Worm (Caenorhabditis elegans) whole organism, L4 larva: ENCODE results near the gene C27C12.4.

Source experiments
- ceh-82 ChIP-seq: sonication (generic microtip); optimal IDR thresholded peaks from 2 replicates; lab custom pipeline; 2017; ENCODE audit warnings: missing biosample characterization, missing genetic modification characterization
- cey-2 ChIP-seq: sonication (generic microtip); optimal IDR thresholded peaks from 3 replicates; lab custom pipeline; 2017; ENCODE audit warnings: missing genetic modification characterization, mild to moderate bottlenecking, missing compliant biosample characterization, antibody characterized with exemption, borderline replicate concordance; ENCODE audit not compliant: insufficient read depth
- duxl-1 ChIP-seq: sonication (generic microtip); optimal IDR thresholded peaks from 2 replicates; lab custom pipeline; 2016; ENCODE audit warnings: mild to moderate bottlenecking, missing genetic modification characterization, moderate library complexity, missing compliant biosample characterization; ENCODE audit not compliant: poor library complexity
- fkh-10 ChIP-seq: fragments of 150-350 bp; optimal IDR thresholded peaks from 2 replicates; lab custom pipeline; 2014; ENCODE audit warnings: missing biosample characterization, missing genetic modification reagents, missing genetic modification characterization
- nhr-237 ChIP-seq: sonication (generic microtip); optimal IDR thresholded peaks from 2 replicates; lab custom pipeline; 2017; ENCODE audit warnings: missing biosample characterization, missing genetic modification characterization
- snpc-4 ChIP-seq: fragments of 150-350 bp; optimal IDR thresholded peaks from 2 replicates; lab custom pipeline; 2014; ENCODE audit warnings: missing biosample characterization, missing genetic modification characterization
- unc-62 ChIP-seq, 3 experiments: fragments of 150-350 bp in 1 of 3; sonication (generic microtip); optimal IDR thresholded peaks in 2 of 3; peaks in 1 of 3; 1 replicate in 1 of 3; 2 replicates in 2 of 3; lab custom pipeline; 2014 to 2017; ENCODE audit warnings: missing biosample characterization in 3 of 3, missing genetic modification characterization in 3 of 3, missing genetic modification reagents in 3 of 3, missing genotype in 1 of 3

DNA sequence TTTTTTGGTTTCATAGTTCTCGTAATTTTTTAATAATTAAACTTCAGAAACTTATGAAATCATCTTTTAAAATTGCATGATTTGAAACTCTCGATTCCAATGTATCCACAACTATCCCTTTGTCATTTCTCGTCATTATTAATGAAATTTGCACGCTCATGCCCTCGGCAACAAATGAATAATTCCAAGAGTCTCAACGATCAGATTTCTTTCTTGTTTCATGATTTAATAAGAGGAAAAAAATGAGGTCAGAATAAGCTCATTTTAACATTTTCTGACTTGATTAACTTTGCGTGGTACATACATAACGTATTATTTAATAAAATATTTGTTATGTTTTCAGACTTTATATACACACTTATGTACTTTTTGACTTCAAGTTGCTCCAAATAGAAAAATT, 15.5 kb upstream of the C27C12.4 start:
- no peak for TF ChIP-seq cey-2 (tag; lab: Kevin White, UChicago)
- no peak for TF ChIP-seq ceh-82 (tag; lab: Kevin White, UChicago)
- no peak for TF ChIP-seq snpc-4 (tag; lab: Kevin White, UChicago)
- TF ChIP-seq duxl-1 (tag; lab: Kevin White, UChicago), result no peak
- TF ChIP-seq fkh-10 (GFP tag; lab: Kevin White, UChicago), result no peak
- no peak for TF ChIP-seq nhr-237
- no peak for TF ChIP-seq unc-62 (GFP tag; optimal IDR thresholded peaks at IDR 0.05 in 1 of 2; lab: Kevin White, UChicago)
- no peak for TF ChIP-seq unc-62 (tag; optimal IDR thresholded peaks at IDR 0.05; lab: Kevin White, UChicago)
